Worm (Caenorhabditis elegans): ENCODE results near the gene ZK892.6.
A peak's percentile ranks its signal among the peaks of the same experiment; 100 is the strongest.

ZK892.6 gene

DNA sequence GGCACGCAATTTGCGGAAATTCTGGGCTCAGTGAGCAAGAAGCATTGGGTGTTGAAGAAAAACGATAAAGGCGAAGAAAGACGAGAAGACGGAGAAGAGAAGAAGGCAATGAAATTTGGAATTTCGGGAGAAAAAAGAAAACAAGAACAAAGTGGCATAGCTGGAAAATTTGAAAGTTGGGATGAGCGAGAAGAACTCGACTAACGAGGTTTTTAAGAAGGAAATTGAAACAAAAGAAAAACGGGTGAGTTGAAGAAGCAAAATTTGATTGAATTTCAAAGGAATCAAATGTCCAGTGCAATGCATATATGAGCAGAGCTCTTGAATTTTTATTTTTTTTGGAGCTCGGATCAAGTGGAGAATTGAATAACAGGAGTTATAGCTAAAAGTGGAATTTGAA is 41.8 kb upstream of the ZK892.6 start:
- peak; percentile 82 for TF ChIP-seq fkh-10 (GFP tag; optimal IDR thresholded peaks at IDR 0.05)
- no peak for TF ChIP-seq irx-1 (tag; optimal IDR thresholded peaks at IDR 0.05)
- TF ChIP-seq pqm-1 (tag; optimal IDR thresholded peaks at IDR 0.05): no peak
- TF ChIP-seq lin-14 (GFP tag; optimal IDR thresholded peaks at IDR 0.05): peak; percentile 31

DNA sequence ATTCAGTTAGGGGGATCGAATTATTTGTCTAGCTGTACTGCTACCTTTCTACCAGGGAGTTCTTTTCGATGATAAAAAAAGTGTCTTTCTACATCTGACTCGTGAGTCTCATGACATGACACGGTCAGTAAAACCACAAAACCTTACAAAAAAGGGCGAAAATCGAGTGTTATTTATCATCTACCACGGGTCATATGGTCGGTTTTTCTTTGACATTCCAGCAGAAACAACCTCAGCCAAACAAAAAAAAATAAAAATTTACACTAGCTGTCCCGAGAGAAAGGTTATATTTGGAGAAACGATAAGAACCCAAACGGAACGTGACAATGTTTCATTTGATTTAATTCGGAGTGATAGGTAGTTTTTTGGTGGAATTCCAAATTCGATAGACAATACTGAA is 39.7 kb upstream of the ZK892.6 start:
- TF ChIP-seq ceh-90 (tag; optimal IDR thresholded peaks at IDR 0.05): no peak
- no peak for TF ChIP-seq zag-1 (tag; optimal IDR thresholded peaks at IDR 0.05)
- TF ChIP-seq elt-3 (tag; optimal IDR thresholded peaks at IDR 0.05): peak in 2 of 6 experiments; percentile 52 to 60
- TF ChIP-seq efl-3 (GFP tag; optimal IDR thresholded peaks at IDR 0.05): no peak
- no peak for TF ChIP-seq egl-13 (tag; optimal IDR thresholded peaks at IDR 0.05)
- no peak for TF ChIP-seq F16B12.6 (tag; optimal IDR thresholded peaks at IDR 0.05)
- TF ChIP-seq skn-1 (tag; optimal IDR thresholded peaks at IDR 0.05): peak; percentile 29
- peak; percentile 56 for TF ChIP-seq blmp-1 (tag; optimal IDR thresholded peaks at IDR 0.05)
- TF ChIP-seq tbx-2 (tag; optimal IDR thresholded peaks at IDR 0.05): peak; percentile 45
- TF ChIP-seq nhr-71 (tag; optimal IDR thresholded peaks at IDR 0.05): peak; percentile 49
- TF ChIP-seq jun-1 (tag; optimal IDR thresholded peaks at IDR 0.05): no peak
- TF ChIP-seq C16A3.4 (tag; optimal IDR thresholded peaks at IDR 0.05): no peak
- peak in 1 of 2 experiments; percentile 60 for TF ChIP-seq mdl-1 (tag; optimal IDR thresholded peaks at IDR 0.05)
- TF ChIP-seq ama-1 (optimal IDR thresholded peaks at IDR 0.05): peak; percentile 0
- TF ChIP-seq ceh-88 (GFP tag; IDR thresholded peaks at IDR 0.05): no peak
- TF ChIP-seq lsy-2 (tag; optimal IDR thresholded peaks at IDR 0.05): peak in 1 of 2 experiments; percentile 66
- TF ChIP-seq mep-1 (tag; optimal IDR thresholded peaks at IDR 0.05): no peak
- peak; percentile 77 for TF ChIP-seq nhr-85 (tag)
- TF ChIP-seq nhr-20 (tag; optimal IDR thresholded peaks at IDR 0.05): peak; percentile 64
- TF ChIP-seq fos-1 (tag; optimal IDR thresholded peaks at IDR 0.05): no peak
- TF ChIP-seq snu-23 (GFP tag; optimal IDR thresholded peaks at IDR 0.05): peak; percentile 43
- TF ChIP-seq lin-14 (GFP tag; optimal IDR thresholded peaks at IDR 0.05): peak; percentile 41
- no peak for TF ChIP-seq dpl-1 (GFP tag; optimal IDR thresholded peaks at IDR 0.05)
- peak in 1 of 2 experiments; percentile 70 for TF ChIP-seq lin-35 (GFP tag; optimal IDR thresholded peaks at IDR 0.05)
- no peak for TF ChIP-seq efl-1 (optimal IDR thresholded peaks at IDR 0.05)
- peak in 1 of 2 experiments; percentile 86 for TF ChIP-seq efl-1 (GFP tag; optimal IDR thresholded peaks at IDR 0.05 in 1 of 2)

DNA sequence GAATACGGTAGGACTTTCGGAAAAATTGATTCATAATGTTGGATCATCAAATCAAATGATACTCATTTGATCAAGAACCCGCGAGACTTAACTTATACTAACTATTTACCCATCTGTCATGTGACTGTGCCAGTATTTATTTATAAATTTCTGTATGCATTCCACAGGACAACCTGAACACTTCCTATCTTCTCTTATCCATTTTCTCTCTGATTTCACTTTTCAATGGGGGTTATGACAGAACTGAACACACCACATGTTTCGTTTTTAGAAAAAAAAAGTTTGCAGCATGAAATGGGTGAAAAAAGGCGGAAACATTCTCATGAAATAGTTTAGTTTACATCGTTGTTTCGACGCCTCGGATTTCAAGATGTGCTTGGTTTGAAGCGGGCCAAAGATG is 37.6 kb upstream of the ZK892.6 start:
- no peak for TF ChIP-seq tlp-1 (tag; optimal IDR thresholded peaks at IDR 0.05)
- no peak for TF ChIP-seq zag-1 (tag; optimal IDR thresholded peaks at IDR 0.05)
- no peak for TF ChIP-seq nhr-47 (tag; optimal IDR thresholded peaks at IDR 0.05)
- TF ChIP-seq blmp-1 (tag; optimal IDR thresholded peaks at IDR 0.05): peak; percentile 59
- peak; percentile 13 for TF ChIP-seq dsc-1 (tag; optimal IDR thresholded peaks at IDR 0.05)
- peak in 1 of 2 experiments; percentile 39 for TF ChIP-seq lin-35 (GFP tag; optimal IDR thresholded peaks at IDR 0.05)
- TF ChIP-seq grh-1 (GFP tag; IDR thresholded peaks at IDR 0.05): no peak
- no peak for TF ChIP-seq nhr-84 (tag; optimal IDR thresholded peaks at IDR 0.05)
- TF ChIP-seq hlh-17 (GFP tag; optimal IDR thresholded peaks at IDR 0.05; ENCODE audit: borderline replicate concordance): no peak
- no peak for TF ChIP-seq C16A3.4 (tag; optimal IDR thresholded peaks at IDR 0.05)

DNA sequence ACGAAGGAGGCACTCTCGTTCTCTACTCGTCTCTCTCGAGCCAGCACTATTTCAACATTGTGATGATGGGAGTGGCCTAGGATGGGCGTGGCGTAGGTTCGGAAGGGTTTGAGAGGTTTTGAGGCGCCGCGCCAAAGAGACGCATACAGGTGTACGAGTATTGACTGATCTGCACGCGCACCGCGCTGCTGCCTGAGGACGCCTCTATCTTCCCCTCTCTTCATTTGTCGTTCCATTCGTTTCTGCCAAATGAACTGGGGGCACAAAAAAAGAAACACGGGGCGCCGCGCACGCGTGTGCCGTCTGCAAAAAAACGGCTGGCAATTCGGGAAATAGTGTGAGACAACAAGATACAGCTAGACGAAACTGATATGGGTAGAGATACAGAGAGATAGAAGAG is 36.1 kb upstream of the ZK892.6 start, which contains the start of gene lec-2:
Gene lec-2, minus strand, starts transcription at position 171 of the 400 bp plus-strand sequence.
- TF ChIP-seq pax-3 (tag; optimal IDR thresholded peaks at IDR 0.05) (peak; percentile 11), vab-15 (tag; optimal IDR thresholded peaks at IDR 0.05) (no peak), nhr-19 (GFP tag; conservative IDR thresholded peaks at IDR 0.05) (peak; percentile 7), mep-1 (tag; optimal IDR thresholded peaks at IDR 0.05) (no peak), nhr-90 (tag; optimal IDR thresholded peaks at IDR 0.05; ENCODE audit: poor library complexity) (no peak), snpc-4 (tag; optimal IDR thresholded peaks at IDR 0.05) (no peak), efl-1 (optimal IDR thresholded peaks at IDR 0.05) (no peak), efl-1 (GFP tag; optimal IDR thresholded peaks at IDR 0.05 in 1 of 2) (peak in 1 of 2 experiments; percentile 84), nhr-84 (tag; optimal IDR thresholded peaks at IDR 0.05) (no peak), snu-23 (GFP tag; optimal IDR thresholded peaks at IDR 0.05) (no peak), irx-1 (tag; optimal IDR thresholded peaks at IDR 0.05) (no peak), xbp-1 (tag; optimal IDR thresholded peaks at IDR 0.05) (no peak), egl-13 (tag; optimal IDR thresholded peaks at IDR 0.05) (no peak), fos-1 (tag; optimal IDR thresholded peaks at IDR 0.05) (no peak), fkh-10 (GFP tag; optimal IDR thresholded peaks at IDR 0.05) (no peak), lsy-2 (tag; optimal IDR thresholded peaks at IDR 0.05) (peak in 1 of 2 experiments; percentile 19), sox-4 (tag; optimal IDR thresholded peaks at IDR 0.05) (no peak), nhr-76 (tag; optimal IDR thresholded peaks at IDR 0.05) (no peak), nhr-11 (tag; optimal IDR thresholded peaks at IDR 0.05) (no peak), fkh-8 (tag; optimal IDR thresholded peaks at IDR 0.05) (peak; percentile 83), tlp-1 (tag; optimal IDR thresholded peaks at IDR 0.05) (no peak), zip-4 (GFP tag; optimal IDR thresholded peaks at IDR 0.05) (no peak), nhr-20 (tag; optimal IDR thresholded peaks at IDR 0.05) (peak; percentile 44), nhr-237 (tag; optimal IDR thresholded peaks at IDR 0.05) (no peak), dsc-1 (tag; optimal IDR thresholded peaks at IDR 0.05) (no peak)

Data from whole organism, L1 larva.